Worm (Caenorhabditis elegans): ENCODE data around the gene srh-41.

- TF ChIP-seq flt-1 (GFP tag; IDR thresholded peaks at IDR 0.05), result no peak
- no peak for TF ChIP-seq tab-1 (GFP tag; IDR thresholded peaks at IDR 0.05)
- TF ChIP-seq T22C8.4 (GFP tag; IDR thresholded peaks at IDR 0.05), result no peak
- TF ChIP-seq klf-2 (GFP tag; conservative IDR thresholded peaks at IDR 0.05), result no peak
- no peak for TF ChIP-seq ztf-29 (GFP tag; IDR thresholded peaks at IDR 0.05)
- TF ChIP-seq cog-1 (tag; optimal IDR thresholded peaks at IDR 0.05), result no peak
- TF ChIP-seq med-1 (GFP tag; optimal IDR thresholded peaks at IDR 0.05; ENCODE audit: insufficient read depth), result no peak
- TF ChIP-seq ztf-23 (GFP tag; IDR thresholded peaks at IDR 0.05), result no peak
These were observed 35.1 kb downstream of the srh-41 start, which contains the start of gene Y54G11A.2 for ce11 chrII:14252057-14252456.
